Fruit fly (Drosophila melanogaster) Kc167 (cell line): ENCODE data around the gene Sec24CD.

Source experiments
- h ChIP-seq: fragments of >200 bp; optimal IDR thresholded peaks from 3 replicates; lab custom pipeline; 2018; ENCODE audit warnings: missing external identifiers
- insv ChIP-seq: fragments of >200 bp; optimal IDR thresholded peaks from 3 replicates; lab custom pipeline; 2018; ENCODE audit warnings: missing external identifiers

- TF ChIP-seq insv, result no peak
- no peak for TF ChIP-seq h
Observed at dm6 chr2L:2184129-2184528, 52.5 kb downstream of the Sec24CD start.
